Worm (Caenorhabditis elegans): ENCODE data around the gene T07H8.11.

- TF ChIP-seq B0019.2 (GFP tag; conservative IDR thresholded peaks at IDR 0.05) = no peak
- no peak for TF ChIP-seq dox-1 (GFP tag; IDR thresholded peaks at IDR 0.05)
- no peak for TF ChIP-seq hsf-1 (GFP tag; IDR thresholded peaks at IDR 0.05)
- TF ChIP-seq ceh-100 (GFP tag; IDR thresholded peaks at IDR 0.05) = no peak
- no peak for TF ChIP-seq ZK185.1 (tag; optimal IDR thresholded peaks at IDR 0.05; ENCODE audit: poor library complexity, severe bottlenecking)
- TF ChIP-seq ccch-3 (GFP tag; optimal IDR thresholded peaks at IDR 0.05) = no peak
- TF ChIP-seq snpc-3.4 (tag; optimal IDR thresholded peaks at IDR 0.05) = no peak
- TF ChIP-seq cebp-2 (GFP tag; IDR thresholded peaks at IDR 0.05) = no peak
- TF ChIP-seq lsy-27 (tag; optimal IDR thresholded peaks at IDR 0.05; ENCODE audit: borderline replicate concordance, insufficient read depth) = no peak
Measured at ce11 chrV:6901943-6902549, 49.2 kb downstream of the T07H8.11 start.

Measured in whole organism, young adult.